Fruit fly (Drosophila melanogaster) whole organism, embryonic: Measurements from ENCODE around the gene CG2444.

Source experiments
- Antp ChIP-seq: fragments of 200-800 bp; sonication (Bioruptor generic); optimal IDR thresholded peaks from 3 replicates; lab custom pipeline; 2016; ENCODE audit warnings: missing biosample characterization, missing genetic modification characterization
- BEAF-32 ChIP-seq: fragments of 200-800 bp; sonication (Bioruptor generic); optimal IDR thresholded peaks from 3 replicates; lab custom pipeline; 2017; ENCODE audit warnings: missing biosample characterization, missing genetic modification characterization, mild to moderate bottlenecking, moderate library complexity, missing genetic modification reagents
- BtbVII ChIP-seq: fragments of 200-800 bp; sonication (Bioruptor generic); optimal IDR thresholded peaks from 3 replicates; lab custom pipeline; 2017; ENCODE audit warnings: missing biosample characterization, mild to moderate bottlenecking, missing genetic modification characterization
- C15 ChIP-seq: fragments of 200-800 bp; sonication (Bioruptor generic); IDR thresholded peaks from 3 replicates; pipeline ENCODE4 v1.3.6; 2022; ENCODE audit warnings: missing biosample characterization, missing genetic modification characterization
- CG10366 ChIP-seq: fragments of 200-800 bp; sonication (Bioruptor generic); IDR thresholded peaks from 2 replicates; pipeline ENCODE4 v1.3.6; 2022; ENCODE audit warnings: missing biosample characterization, missing genetic modification characterization
- CG11093 ChIP-seq: fragments of 200-800 bp; sonication (Bioruptor generic); IDR thresholded peaks from 3 replicates; pipeline ENCODE4 v1.3.6; 2022; ENCODE audit warnings: missing biosample characterization, missing genetic modification characterization
- CG11247 ChIP-seq: fragments of 200-800 bp; sonication (Bioruptor generic); IDR thresholded peaks from 2 replicates; pipeline ENCODE4 v1.3.6; 2022; ENCODE audit warnings: missing biosample characterization, missing genetic modification characterization
- CG11696 ChIP-seq: fragments of 200-800 bp; sonication (Bioruptor generic); IDR thresholded peaks from 2 replicates; pipeline ENCODE4 v1.3.6; 2022; ENCODE audit warnings: missing biosample characterization, missing genetic modification characterization
- CG1233 ChIP-seq: fragments of 200-800 bp; sonication (Bioruptor generic); optimal IDR thresholded peaks from 4 replicates; lab custom pipeline; 2018; ENCODE audit warnings: missing biosample characterization, mild to moderate bottlenecking, missing genetic modification characterization
- CG13624 ChIP-seq: fragments of 200-800 bp; sonication (Bioruptor generic); optimal IDR thresholded peaks from 2 replicates; lab custom pipeline; 2016; ENCODE audit warnings: missing biosample characterization, missing genetic modification characterization
- CG14860 ChIP-seq: fragments of 200-800 bp; sonication (Bioruptor generic); IDR thresholded peaks from 3 replicates; pipeline ENCODE4 v1.3.6; 2022; ENCODE audit warnings: missing biosample characterization, missing genetic modification characterization; ENCODE audit not compliant: partially characterized antibody
- CG15601 ChIP-seq: fragments of 200-800 bp; sonication (Bioruptor generic); optimal IDR thresholded peaks from 3 replicates; lab custom pipeline; 2019; ENCODE audit warnings: missing biosample characterization, mild to moderate bottlenecking, missing genetic modification characterization, moderate library complexity
- CG16863 ChIP-seq: fragments of 200-800 bp; sonication (Bioruptor generic); optimal IDR thresholded peaks from 3 replicates; lab custom pipeline; 2016; ENCODE audit warnings: missing biosample characterization, missing genetic modification characterization
- CG17912 ChIP-seq: fragments of 200-800 bp; sonication (Bioruptor generic); optimal IDR thresholded peaks from 2 replicates; lab custom pipeline; 2018; ENCODE audit warnings: missing biosample characterization, mild to moderate bottlenecking, missing genetic modification characterization
- CG18764 ChIP-seq: fragments of 200-800 bp; sonication (Bioruptor generic); optimal IDR thresholded peaks from 3 replicates; lab custom pipeline; 2016; ENCODE audit warnings: missing biosample characterization, missing genetic modification characterization
- CG2116 ChIP-seq: fragments of 200-800 bp; sonication (Bioruptor generic); optimal IDR thresholded peaks from 3 replicates; lab custom pipeline; 2018; ENCODE audit warnings: missing biosample characterization, mild to moderate bottlenecking, missing genetic modification characterization
- CG30403 ChIP-seq: fragments of 200-800 bp; sonication (Bioruptor generic); optimal IDR thresholded peaks from 3 replicates; lab custom pipeline; 2016; ENCODE audit warnings: missing biosample characterization, missing genetic modification characterization
- CG4854 ChIP-seq: fragments of 200-800 bp; sonication (Bioruptor generic); optimal IDR thresholded peaks from 2 replicates; lab custom pipeline; 2016; ENCODE audit warnings: missing biosample characterization, missing genetic modification characterization, inconsistent platforms
- CG6813 ChIP-seq: fragments of 200-800 bp; sonication (Bioruptor generic); optimal IDR thresholded peaks from 2 replicates; lab custom pipeline; 2017; ENCODE audit warnings: missing biosample characterization, missing genetic modification characterization, mild to moderate bottlenecking, moderate library complexity, missing genetic modification reagents
- CG7786 ChIP-seq: fragments of 200-800 bp; sonication (Bioruptor generic); optimal IDR thresholded peaks from 2 replicates; lab custom pipeline; 2016; ENCODE audit warnings: missing biosample characterization, missing genetic modification characterization
- CG9932 ChIP-seq: fragments of 200-800 bp; sonication (Bioruptor generic); IDR thresholded peaks from 2 replicates; pipeline ENCODE4 v1.3.6; 2022; ENCODE audit warnings: missing biosample characterization, missing genetic modification characterization
- CHES-1-like ChIP-seq: fragments of 200-800 bp; sonication (Bioruptor generic); optimal IDR thresholded peaks from 2 replicates; lab custom pipeline; 2016; ENCODE audit warnings: missing biosample characterization, missing genetic modification characterization
- CrebB ChIP-seq: fragments of 200-800 bp; sonication (Bioruptor generic); optimal IDR thresholded peaks from 3 replicates; lab custom pipeline; 2018; ENCODE audit warnings: missing biosample characterization, mild to moderate bottlenecking, missing genetic modification characterization
- Dip3 ChIP-seq: fragments of 200-800 bp; sonication (Bioruptor generic); optimal IDR thresholded peaks from 3 replicates; lab custom pipeline; 2016; ENCODE audit warnings: missing biosample characterization, missing genetic modification characterization
- Drgx ChIP-seq: fragments of 200-800 bp; sonication (Bioruptor generic); IDR thresholded peaks from 2 replicates; pipeline ENCODE4 v1.3.6; 2022; ENCODE audit warnings: missing biosample characterization, missing genetic modification characterization
- HLH4C ChIP-seq: fragments of 200-800 bp; sonication (Bioruptor generic); IDR thresholded peaks from 3 replicates; pipeline ENCODE4 v1.3.6; 2022; ENCODE audit warnings: missing biosample characterization, missing genetic modification characterization; ENCODE audit not compliant: partially characterized antibody
- HLHmδ ChIP-seq: fragments of 200-800 bp; sonication (Bioruptor generic); optimal IDR thresholded peaks from 2 replicates; lab custom pipeline; 2018; ENCODE audit warnings: missing biosample characterization, mild to moderate bottlenecking, missing genetic modification characterization, moderate library complexity
- NK7.1 ChIP-seq: fragments of 200-800 bp; sonication (Bioruptor generic); optimal IDR thresholded peaks from 3 replicates; lab custom pipeline; 2016; ENCODE audit warnings: missing biosample characterization, missing genetic modification characterization
- Optix ChIP-seq: fragments of 200-800 bp; sonication (Bioruptor generic); IDR thresholded peaks from 3 replicates; pipeline ENCODE4 v1.3.6; 2022; ENCODE audit warnings: missing biosample characterization, missing genetic modification characterization
- Scr ChIP-seq: fragments of 200-800 bp; sonication (Bioruptor generic); IDR thresholded peaks from 2 replicates; pipeline ENCODE4 v1.3.6; 2022; ENCODE audit warnings: missing biosample characterization, missing genetic modification characterization; ENCODE audit not compliant: partially characterized antibody
- Spps ChIP-seq: fragments of 200-800 bp; sonication (Bioruptor generic); optimal IDR thresholded peaks from 2 replicates; lab custom pipeline; 2018; ENCODE audit warnings: missing biosample characterization, mild to moderate bottlenecking, missing genetic modification characterization
- ase ChIP-seq: fragments of 200-800 bp; sonication (Bioruptor generic); IDR thresholded peaks from 3 replicates; pipeline ENCODE4 v1.3.6; 2022; ENCODE audit warnings: missing biosample characterization, missing genetic modification characterization
- btn ChIP-seq: fragments of 200-800 bp; sonication (Bioruptor generic); optimal IDR thresholded peaks from 2 replicates; lab custom pipeline; 2016; ENCODE audit warnings: missing biosample characterization, missing genetic modification characterization
- disco-r ChIP-seq: fragments of 200-800 bp; sonication (Bioruptor generic); optimal IDR thresholded peaks from 2 replicates; lab custom pipeline; 2016; ENCODE audit warnings: missing biosample characterization, missing genetic modification characterization
- esg ChIP-seq: fragments of 200-800 bp; sonication (Bioruptor generic); conservative IDR thresholded peaks from 2 replicates; pipeline ENCODE4 v1.3.6; 2022; ENCODE audit warnings: missing biosample characterization, missing genetic modification characterization
- ewg ChIP-seq: fragments of 200-800 bp; sonication (Bioruptor generic); optimal IDR thresholded peaks from 3 replicates; lab custom pipeline; 2017; ENCODE audit warnings: mild to moderate bottlenecking, missing biosample characterization, missing genetic modification reagents, missing genetic modification characterization
- fru ChIP-seq: fragments of >200 bp; optimal IDR thresholded peaks from 2 replicates; lab custom pipeline; 2017
- ham ChIP-seq: fragments of 200-800 bp; sonication (Bioruptor generic); IDR thresholded peaks from 2 replicates; pipeline ENCODE4 v1.3.6; 2022; ENCODE audit warnings: missing biosample characterization, missing genetic modification characterization
- hbn ChIP-seq: fragments of 200-800 bp; sonication (Bioruptor generic); IDR thresholded peaks from 2 replicates; pipeline ENCODE4 v1.3.6; 2022; ENCODE audit warnings: missing biosample characterization, missing genetic modification characterization; ENCODE audit not compliant: partially characterized antibody
- hth ChIP-seq: fragments of >200 bp; optimal IDR thresholded peaks from 2 replicates; lab custom pipeline; 2017; ENCODE audit warnings: inconsistent platforms
- inv ChIP-seq: fragments of 200-800 bp; sonication (Bioruptor generic); IDR thresholded peaks from 2 replicates; pipeline ENCODE4 v1.3.6; 2022; ENCODE audit warnings: missing biosample characterization, missing genetic modification characterization; ENCODE audit not compliant: partially characterized antibody
- jing ChIP-seq: fragments of 200-800 bp; sonication (Bioruptor generic); optimal IDR thresholded peaks from 2 replicates; lab custom pipeline; 2018; ENCODE audit warnings: missing biosample characterization, mild to moderate bottlenecking, missing genetic modification characterization
- kni ChIP-seq: fragments of 200-800 bp; sonication (Bioruptor generic); optimal IDR thresholded peaks from 3 replicates; lab custom pipeline; 2017; ENCODE audit warnings: mild to moderate bottlenecking, missing biosample characterization, missing genetic modification reagents, missing genetic modification characterization
- nom ChIP-seq: fragments of 200-800 bp; sonication (Bioruptor generic); optimal IDR thresholded peaks from 2 replicates; lab custom pipeline; 2017; ENCODE audit warnings: missing biosample characterization, missing genetic modification characterization, mild to moderate bottlenecking, moderate library complexity, missing genetic modification reagents
- odd ChIP-seq: fragments of 200-800 bp; sonication (Bioruptor generic); optimal IDR thresholded peaks from 2 replicates; lab custom pipeline; 2017; ENCODE audit warnings: missing biosample characterization, mild to moderate bottlenecking, missing genetic modification characterization
- onecut ChIP-seq: fragments of 200-800 bp; sonication (Bioruptor generic); IDR thresholded peaks from 2 replicates; pipeline ENCODE4 v1.3.6; 2022; ENCODE audit warnings: missing biosample characterization, missing genetic modification characterization
- otp ChIP-seq: fragments of 200-800 bp; sonication (Bioruptor generic); IDR thresholded peaks from 3 replicates; pipeline ENCODE4, ENCODE4 v1.3.6; 2022; ENCODE audit warnings: missing biosample characterization, missing genetic modification characterization
- sim ChIP-seq: fragments of 200-800 bp; sonication (Bioruptor generic); IDR thresholded peaks from 2 replicates; pipeline ENCODE4 v1.3.6; 2022; ENCODE audit warnings: missing biosample characterization, missing genetic modification characterization
- slou ChIP-seq: fragments of 200-800 bp; sonication (Bioruptor generic); optimal IDR thresholded peaks from 3 replicates; lab custom pipeline; 2016; ENCODE audit warnings: missing biosample characterization, missing genetic modification characterization
- tio ChIP-seq: fragments of 200-800 bp; sonication (Bioruptor generic); optimal IDR thresholded peaks from 2 replicates; lab custom pipeline; 2017; ENCODE audit warnings: missing biosample characterization, missing genetic modification characterization, inconsistent platforms
- trem ChIP-seq: fragments of 200-800 bp; optimal IDR thresholded peaks from 3 replicates; lab custom pipeline; 2019; ENCODE audit warnings: missing biosample characterization, mild to moderate bottlenecking, missing genetic modification characterization, moderate library complexity
- wdn ChIP-seq: fragments of 200-800 bp; sonication (Bioruptor generic); IDR thresholded peaks from 2 replicates; pipeline ENCODE4 v1.3.6; 2022; ENCODE audit warnings: missing biosample characterization, missing genetic modification characterization

The CG2444 gene

DNA sequence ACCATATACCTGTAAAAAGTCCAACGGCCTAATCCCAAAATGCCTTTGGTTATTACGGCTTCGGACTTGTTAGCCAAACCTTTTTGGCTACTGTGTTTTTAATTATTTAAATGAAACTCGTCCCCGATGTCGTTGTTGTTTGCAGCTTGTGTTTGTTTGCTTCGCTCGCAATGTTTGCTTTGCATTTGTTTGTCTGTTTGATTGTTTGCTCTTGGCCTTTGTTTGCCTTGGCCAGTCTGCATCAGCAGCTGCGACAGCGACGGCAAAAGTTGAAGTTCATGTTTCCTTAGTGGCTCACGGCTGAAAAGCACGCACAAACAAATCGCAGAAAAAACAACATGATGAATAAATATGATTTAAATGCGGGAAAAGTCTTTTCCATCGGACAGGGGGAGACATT, 44.6 kb downstream of the CG2444 start (continued):
- TF ChIP-seq CG1233 (GFP tag; lab: Kevin White, UChicago) (peak; percentile 17), CG11093 (GFP tag; lab: Robert Waterston, UW) (no peak), CG17912 (GFP tag; lab: Kevin White, UChicago) (no peak), CG7786 (GFP tag; lab: Kevin White, UChicago) (no peak), Optix (GFP tag; lab: Robert Waterston, UW) (no peak), ham (GFP tag; lab: Robert Waterston, UW) (no peak), Antp (GFP tag; lab: Kevin White, UChicago) (no peak), Scr (GFP tag; lab: Robert Waterston, UW) (no peak), hth (no peak), hbn (GFP tag; lab: Robert Waterston, UW) (no peak), CHES-1-like (peak; percentile 28), HLH4C (GFP tag; lab: Robert Waterston, UW) (no peak), ewg (peak; percentile 8), otp (GFP tag; lab: Robert Waterston, UW) (no peak), kni (GFP tag; lab: Kevin White, UChicago) (peak; percentile 63), btn (GFP tag; lab: Kevin White, UChicago) (no peak), CG11696 (GFP tag; lab: Robert Waterston, UW) (no peak), CG4854 (GFP tag; lab: Kevin White, UChicago) (peak; percentile 20), C15 (GFP tag; lab: Robert Waterston, UW) (no peak), Drgx (GFP tag; lab: Robert Waterston, UW) (no peak), disco-r (GFP tag; lab: Kevin White, UChicago) (no peak), CG15601 (tag; lab: Kevin White, UChicago) (peak; percentile 66), Dip3 (no peak), BEAF-32 (no peak), CG2116 (GFP tag; lab: Kevin White, UChicago) (no peak), CrebB (tag; lab: Kevin White, UChicago) (peak; percentile 30), NK7.1 (no peak), inv (GFP tag; lab: Robert Waterston, UW) (no peak), wdn (no peak), jing (GFP tag; lab: Kevin White, UChicago) (no peak), sim (GFP tag; lab: Robert Waterston, UW) (no peak), CG14860 (GFP tag; lab: Robert Waterston, UW) (no peak), nom (no peak), CG11247 (GFP tag; lab: Robert Waterston, UW) (no peak), CG30403 (GFP tag; lab: Kevin White, UChicago) (no peak), fru (lab: Kevin White, UChicago) (no peak), trem (no peak), esg (no peak), CG10366 (no peak), CG13624 (GFP tag; lab: Kevin White, UChicago) (no peak), CG9932 (GFP tag; lab: Robert Waterston, UW) (no peak), tio (GFP tag; lab: Kevin White, UChicago) (no peak), odd (GFP tag; lab: Kevin White, UChicago) (peak; percentile 55), Spps (tag; lab: Kevin White, UChicago) (no peak), HLHmδ (GFP tag; lab: Kevin White, UChicago) (no peak), BtbVII (GFP tag; lab: Kevin White, UChicago) (peak; percentile 6), CG6813 (GFP tag; lab: Kevin White, UChicago) (peak; percentile 63), CG18764 (GFP tag; lab: Kevin White, UChicago) (peak; percentile 10), CG16863 (no peak), ase (GFP tag; lab: Robert Waterston, UW) (0 out of 3 replicates have a peak, but pooled peaks have one; percentile 21), onecut (GFP tag; lab: Robert Waterston, UW) (peak; percentile 36; the same call in 1 of the 2 replicates), slou (no peak)
